Fruit fly (Drosophila melanogaster): ENCODE measurements around the gene CG34299.
A peak's percentile ranks its signal among the peaks of the same experiment; 100 is the strongest.

The CG34299 gene

dm6 chr3R:30255255-30256121 is 6.1 kb downstream of the CG34299 start (continued):
- no peak for TF ChIP-seq Opbp (GFP tag; IDR thresholded peaks at IDR 0.05; ENCODE audit: partially characterized antibody)
- TF ChIP-seq E2f2 (GFP tag; IDR thresholded peaks at IDR 0.05) = no peak
- 0 out of 3 replicates have a peak, but pooled peaks have one; percentile 33 for TF ChIP-seq hb (GFP tag; IDR thresholded peaks at IDR 0.05; ENCODE audit: partially characterized antibody)
- no peak for TF ChIP-seq CG12769 (tag; optimal IDR thresholded peaks at IDR 0.05)
- TF ChIP-seq CG15269 (tag; optimal IDR thresholded peaks at IDR 0.05) = no peak
- TF ChIP-seq row (GFP tag; IDR thresholded peaks at IDR 0.05) = peak; percentile 19; the same call in 1 of the 3 replicates
- no peak for TF ChIP-seq CG34376 (GFP tag; optimal IDR thresholded peaks at IDR 0.05)
- TF ChIP-seq CG5180 (GFP tag; optimal IDR thresholded peaks at IDR 0.05) = peak; percentile 9
- TF ChIP-seq HLHmδ (GFP tag; optimal IDR thresholded peaks at IDR 0.05) = no peak
- TF ChIP-seq ranshi (GFP tag; IDR thresholded peaks at IDR 0.05) = no peak
- TF ChIP-seq Ssrp (tag; optimal IDR thresholded peaks at IDR 0.05) = no peak
- no peak for TF ChIP-seq CG4360 (GFP tag; IDR thresholded peaks at IDR 0.05)
- TF ChIP-seq CG10321 (GFP tag; IDR thresholded peaks at IDR 0.05) = no peak
- TF ChIP-seq lilli (GFP tag; optimal IDR thresholded peaks at IDR 0.05) = no peak
- no peak for TF ChIP-seq Atf3 (GFP tag; optimal IDR thresholded peaks at IDR 0.05)
- TF ChIP-seq Ets97D (GFP tag; optimal IDR thresholded peaks at IDR 0.05) = no peak
- TF ChIP-seq CG3407 (GFP tag; optimal IDR thresholded peaks at IDR 0.05) = no peak
- no peak for TF ChIP-seq Ada2b (GFP tag; IDR thresholded peaks at IDR 0.05)
- no peak for TF ChIP-seq CoRest (tag; optimal IDR thresholded peaks at IDR 0.05)
- TF ChIP-seq CG2875 (GFP tag; optimal IDR thresholded peaks at IDR 0.05) = no peak
- no peak for TF ChIP-seq trem (tag; optimal IDR thresholded peaks at IDR 0.05)
- TF ChIP-seq CG7372 (GFP tag; IDR thresholded peaks at IDR 0.05) = no peak
- TF ChIP-seq CG34224 (GFP tag; IDR thresholded peaks at IDR 0.05; ENCODE audit: partially characterized antibody) = no peak
- TF ChIP-seq CG16779 (GFP tag; IDR thresholded peaks at IDR 0.05) = no peak
- no peak for TF ChIP-seq toy (GFP tag; IDR thresholded peaks at IDR 0.05)
- TF ChIP-seq CG18619 (GFP tag; optimal IDR thresholded peaks at IDR 0.05) = no peak
- TF ChIP-seq bigmax (GFP tag; optimal IDR thresholded peaks at IDR 0.05) = no peak
- no peak for TF ChIP-seq CG7357 (GFP tag; IDR thresholded peaks at IDR 0.05)
- TF ChIP-seq jumu (GFP tag; optimal IDR thresholded peaks at IDR 0.05) = no peak
- TF ChIP-seq CG14710 (tag; optimal IDR thresholded peaks at IDR 0.05) = peak; percentile 26
- no peak for TF ChIP-seq CG12071 (GFP tag; optimal IDR thresholded peaks at IDR 0.05)
- no peak for TF ChIP-seq Hey (tag; optimal IDR thresholded peaks at IDR 0.05)
- TF ChIP-seq tap (tag; optimal IDR thresholded peaks at IDR 0.05) = no peak
- no peak for TF ChIP-seq CG11085 (GFP tag; IDR thresholded peaks at IDR 0.05)
- no peak for TF ChIP-seq ATbp (GFP tag; optimal IDR thresholded peaks at IDR 0.05)
- no peak for TF ChIP-seq D19B (GFP tag; optimal IDR thresholded peaks at IDR 0.05)
- TF ChIP-seq pros (GFP tag; optimal IDR thresholded peaks at IDR 0.05) = no peak
- no peak for TF ChIP-seq Dref (GFP tag; IDR thresholded peaks at IDR 0.05)
- TF ChIP-seq kni (GFP tag; optimal IDR thresholded peaks at IDR 0.05) = no peak
- TF ChIP-seq Bgb (GFP tag; IDR thresholded peaks at IDR 0.05; ENCODE audit: partially characterized antibody) = no peak
- no peak for TF ChIP-seq CG9215 (GFP tag; IDR thresholded peaks at IDR 0.05)
- TF ChIP-seq salm (tag; optimal IDR thresholded peaks at IDR 0.05) = no peak
- TF ChIP-seq org-1 (GFP tag; optimal IDR thresholded peaks at IDR 0.05) = no peak
- no peak for TF ChIP-seq Fer2 (tag; optimal IDR thresholded peaks at IDR 0.05)
- TF ChIP-seq CG17328 (GFP tag; IDR thresholded peaks at IDR 0.05) = peak; percentile 45; the same call in 1 of the 2 replicates
- no peak for TF ChIP-seq kay (GFP tag; optimal IDR thresholded peaks at IDR 0.05)
- TF ChIP-seq CG30403 (GFP tag; optimal IDR thresholded peaks at IDR 0.05) = no peak
- no peak for TF ChIP-seq CG9727 (GFP tag; optimal IDR thresholded peaks at IDR 0.05)
- TF ChIP-seq Dbx (GFP tag; IDR thresholded peaks at IDR 0.05) = no peak

Data from whole organism, embryonic.